Fruit fly (Drosophila melanogaster): Measurements from ENCODE around the gene exex.

The exex gene

DNA sequence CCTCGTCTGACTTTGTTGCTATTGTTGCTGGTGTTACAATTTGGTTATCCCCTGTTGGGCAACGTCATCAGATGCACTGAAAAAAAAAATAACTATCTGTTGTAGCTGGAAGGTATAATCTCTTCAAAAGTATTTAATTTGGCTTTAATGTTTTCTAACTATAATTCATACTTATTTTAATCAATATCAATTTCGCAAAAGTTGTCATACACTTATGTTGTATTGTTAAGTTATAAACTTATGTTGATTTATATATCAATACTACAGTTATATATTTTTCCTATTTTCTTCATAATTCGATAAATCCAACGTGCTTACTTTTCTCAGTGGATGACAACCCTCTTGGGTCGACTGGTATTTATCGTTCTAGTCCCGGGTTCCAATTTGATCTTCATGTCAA, 5.7 kb downstream of the exex start (continued):
- TF ChIP-seq CG12391 (tag; optimal IDR thresholded peaks at IDR 0.05) (peak; percentile 7), gem (tag; optimal IDR thresholded peaks at IDR 0.05) (peak; percentile 50), D19A (tag; optimal IDR thresholded peaks at IDR 0.05) (peak; percentile 4), yki (optimal IDR thresholded peaks at IDR 0.05) (no peak), vvl (GFP tag; IDR thresholded peaks at IDR 0.05) (0 out of 2 replicates have a peak, but pooled peaks have one; percentile 28), zf30C (GFP tag; optimal IDR thresholded peaks at IDR 0.05) (peak; percentile 62), row (GFP tag; IDR thresholded peaks at IDR 0.05) (peak; percentile 33; the same call in 1 of the 3 replicates), Nf-YC (tag; optimal IDR thresholded peaks at IDR 0.05) (no peak), lola (GFP tag; optimal IDR thresholded peaks at IDR 0.05) (peak in 1 of 3 experiments; percentile 47), tna (GFP tag; IDR thresholded peaks at IDR 0.05; ENCODE audit: partially characterized antibody) (no peak)

dm6 chr3L:7954967-7955366, 7.0 kb downstream of the exex start:
- no peak for TF ChIP-seq Usf (GFP tag; optimal IDR thresholded peaks at IDR 0.05)
- no peak for TF ChIP-seq CG4424 (GFP tag; optimal IDR thresholded peaks at IDR 0.05)
- TF ChIP-seq Nf-YB (GFP tag; optimal IDR thresholded peaks at IDR 0.05) = peak; percentile 71
- no peak for TF ChIP-seq MTF-1 (GFP tag; optimal IDR thresholded peaks at IDR 0.05; ENCODE audit: borderline replicate concordance)
- no peak for TF ChIP-seq kah (GFP tag; optimal IDR thresholded peaks at IDR 0.05)
- no peak for TF ChIP-seq Fer1 (GFP tag; optimal IDR thresholded peaks at IDR 0.05)
- no peak for TF ChIP-seq Blimp-1 (GFP tag; optimal IDR thresholded peaks at IDR 0.05)
- TF ChIP-seq Jarid2 (GFP tag; optimal IDR thresholded peaks at IDR 0.05) = no peak
- TF ChIP-seq Atf6 (GFP tag; IDR thresholded peaks at IDR 0.05) = no peak
- TF ChIP-seq gce (GFP tag; IDR thresholded peaks at IDR 0.05) = no peak
- TF ChIP-seq Lim3 (GFP tag; IDR thresholded peaks at IDR 0.05) = peak; percentile 39; the same call in 1 of the 2 replicates
- TF ChIP-seq chif (GFP tag; optimal IDR thresholded peaks at IDR 0.05) = no peak
- no peak for TF ChIP-seq CG11398 (GFP tag; optimal IDR thresholded peaks at IDR 0.05)
- TF ChIP-seq org-1 (GFP tag; optimal IDR thresholded peaks at IDR 0.05) = no peak
- TF ChIP-seq Awh (GFP tag; IDR thresholded peaks at IDR 0.05) = 0 out of 2 replicates have a peak, but pooled peaks have one; percentile 31
- TF ChIP-seq CG10147 (GFP tag; optimal IDR thresholded peaks at IDR 0.05) = no peak
- TF ChIP-seq Rfx (GFP tag; IDR thresholded peaks at IDR 0.05) = no peak
- TF ChIP-seq Sry-δ (GFP tag; optimal IDR thresholded peaks at IDR 0.05) = no peak
- TF ChIP-seq CG10565 (GFP tag; optimal IDR thresholded peaks at IDR 0.05) = no peak
- no peak for TF ChIP-seq CG9817 (tag; optimal IDR thresholded peaks at IDR 0.05)
- no peak for TF ChIP-seq CG14050 (GFP tag; IDR thresholded peaks at IDR 0.05)
- TF ChIP-seq sisA (GFP tag; IDR thresholded peaks at IDR 0.05) = no peak
- no peak for TF ChIP-seq CG6175 (GFP tag; IDR thresholded peaks at IDR 0.05)
- no peak for TF ChIP-seq luna (GFP tag; optimal IDR thresholded peaks at IDR 0.05)
- peak; percentile 12 for TF ChIP-seq oc (tag; optimal IDR thresholded peaks at IDR 0.05)
- TF ChIP-seq CG3065 (GFP tag; optimal IDR thresholded peaks at IDR 0.05) = no peak
- TF ChIP-seq Nf-YC (tag; optimal IDR thresholded peaks at IDR 0.05) = peak; percentile 87
- TF ChIP-seq vfl (GFP tag; optimal IDR thresholded peaks at IDR 0.05) = no peak
- no peak for TF ChIP-seq CG1603 (tag; optimal IDR thresholded peaks at IDR 0.05)
- TF ChIP-seq eve (GFP tag; optimal IDR thresholded peaks at IDR 0.05) = no peak
- TF ChIP-seq CG4328 (GFP tag; optimal IDR thresholded peaks at IDR 0.05) = no peak
- TF ChIP-seq gsb-n (tag; optimal IDR thresholded peaks at IDR 0.05) = peak; percentile 7
- TF ChIP-seq pros (GFP tag; optimal IDR thresholded peaks at IDR 0.05) = peak; percentile 87
- TF ChIP-seq CG33557 (GFP tag; optimal IDR thresholded peaks at IDR 0.05) = no peak
- no peak for TF ChIP-seq Dip2 (GFP tag; IDR thresholded peaks at IDR 0.05)
- TF ChIP-seq dimm (GFP tag; IDR thresholded peaks at IDR 0.05) = no peak
- TF ChIP-seq CG17361 (GFP tag; IDR thresholded peaks at IDR 0.05) = no peak
- TF ChIP-seq dpn (GFP tag; optimal IDR thresholded peaks at IDR 0.05) = no peak
- TF ChIP-seq ash1 (GFP tag; optimal IDR thresholded peaks at IDR 0.05) = no peak
- 0 out of 2 replicates have a peak, but pooled peaks have one; percentile 9 for TF ChIP-seq CG11247 (GFP tag; IDR thresholded peaks at IDR 0.05)
- no peak for TF ChIP-seq CG8281 (tag; optimal IDR thresholded peaks at IDR 0.05)

Data from whole organism, embryonic.